ENCODE assay signal across 6 worm cellular contexts in genomic region chrV:446988-447387, ce11.
A peak's percentile ranks its signal among the peaks of the same experiment; 100 is the strongest.
TF ChIP-seq lines count a peak whose summit lies in the region.

No protein-coding gene starts in this region.

TF ChIP-seq in whole organism, L1 larva, 84 proteins besides CTCF, POLR2A, EP300 and RAD21:
- peak; percentile 8 for TF ChIP-seq nhr-85 (tag; lab: Kevin White, UChicago)
- TF ChIP-seq elt-3 (tag; optimal IDR thresholded peaks at IDR 0.05; lab: Kevin White, UChicago) = no peak

TF ChIP-seq in whole organism, L4 larva, 104 proteins besides CTCF, POLR2A, EP300 and RAD21:
- TF ChIP-seq ceh-20 (GFP tag; IDR thresholded peaks at IDR 0.05; lab: Robert Waterston, UW) = no peak
- TF ChIP-seq unc-62 (GFP tag; optimal IDR thresholded peaks at IDR 0.05 in 1 of 2; lab: Kevin White, UChicago) = peak in 1 of 2 experiments; percentile 27
- no peak for TF ChIP-seq unc-62 (tag; optimal IDR thresholded peaks at IDR 0.05; lab: Kevin White, UChicago)
- peak; percentile 58 for TF ChIP-seq set-16 (GFP tag; IDR thresholded peaks at IDR 0.05; lab: Robert Waterston, UW)
- TF ChIP-seq mxl-2 (GFP tag; conservative IDR thresholded peaks at IDR 0.05; lab: Robert Waterston, UW) = no peak
- TF ChIP-seq F44E2.7 (GFP tag; IDR thresholded peaks at IDR 0.05; lab: Robert Waterston, UW) = 0 out of 2 replicates have a peak, but pooled peaks have one; percentile 9

TF ChIP-seq in whole organism, early embryonic, 17 proteins besides CTCF, POLR2A, EP300 and RAD21:
- TF ChIP-seq F13C5.2 (tag; optimal IDR thresholded peaks at IDR 0.05; lab: Kevin White, UChicago) (no peak), hmbx-1 (tag; optimal IDR thresholded peaks at IDR 0.05; lab: Kevin White, UChicago) (no peak), hmg-4 (GFP tag; optimal IDR thresholded peaks at IDR 0.05; lab: Kevin White, UChicago) (peak; percentile 23), scrt-1 (GFP tag; IDR thresholded peaks at IDR 0.05; lab: Robert Waterston, UW) (no peak), hnd-1 (tag; optimal IDR thresholded peaks at IDR 0.05; lab: Kevin White, UChicago) (no peak), aly-1 (tag; optimal IDR thresholded peaks at IDR 0.05; lab: Kevin White, UChicago) (no peak), sea-1 (GFP tag; conservative IDR thresholded peaks at IDR 0.05; lab: Robert Waterston, UW) (no peak), tbx-11 (GFP tag; IDR thresholded peaks at IDR 0.05; lab: Robert Waterston, UW) (no peak), pes-1 (GFP tag; IDR thresholded peaks at IDR 0.05; lab: Robert Waterston, UW) (no peak)

TF ChIP-seq in whole organism, late embryonic, 69 proteins besides CTCF, POLR2A, EP300 and RAD21:
- no peak for TF ChIP-seq ahr-1 (tag; optimal IDR thresholded peaks at IDR 0.05; lab: Kevin White, UChicago)
- TF ChIP-seq ceh-9 (tag; optimal IDR thresholded peaks at IDR 0.05; lab: Kevin White, UChicago) = no peak
- TF ChIP-seq K02D7.2 (tag; optimal IDR thresholded peaks at IDR 0.05; lab: Kevin White, UChicago) = no peak
- no peak for TF ChIP-seq C38D4.7 (GFP tag; optimal IDR thresholded peaks at IDR 0.05; lab: Kevin White, UChicago)
- no peak for TF ChIP-seq ceh-34 (tag; optimal IDR thresholded peaks at IDR 0.05; lab: Kevin White, UChicago)
- peak; percentile 18 for TF ChIP-seq hlh-6 (tag; optimal IDR thresholded peaks at IDR 0.05; lab: Kevin White, UChicago)
- peak; percentile 6 for TF ChIP-seq dmd-4 (tag; optimal IDR thresholded peaks at IDR 0.05; lab: Kevin White, UChicago; ENCODE audit: borderline replicate concordance)
- TF ChIP-seq Y22D7AL.16 (tag; optimal IDR thresholded peaks at IDR 0.05; lab: Kevin White, UChicago) = no peak
- TF ChIP-seq ceh-45 (GFP tag; IDR thresholded peaks at IDR 0.05; lab: Robert Waterston, UW) = no peak
- no peak for TF ChIP-seq ceh-22 (tag; optimal IDR thresholded peaks at IDR 0.05; lab: Kevin White, UChicago)
- no peak for TF ChIP-seq hlh-30 (tag; optimal IDR thresholded peaks at IDR 0.05; lab: Kevin White, UChicago; ENCODE audit: insufficient read depth)
- TF ChIP-seq ceh-31 (tag; optimal IDR thresholded peaks at IDR 0.05; lab: Kevin White, UChicago) = no peak
- TF ChIP-seq fkh-6 (tag; optimal IDR thresholded peaks at IDR 0.05; lab: Kevin White, UChicago) = no peak
- TF ChIP-seq sdc-2 (tag; optimal IDR thresholded peaks at IDR 0.05; lab: Kevin White, UChicago) = peak; percentile 20
- TF ChIP-seq che-1 (tag; optimal IDR thresholded peaks at IDR 0.05; lab: Kevin White, UChicago) = no peak
- TF ChIP-seq zip-5 (tag; optimal IDR thresholded peaks at IDR 0.05; lab: Kevin White, UChicago) = no peak
- TF ChIP-seq ceh-14 (tag; optimal IDR thresholded peaks at IDR 0.05; lab: Kevin White, UChicago) = no peak
- TF ChIP-seq pros-1 (tag; optimal IDR thresholded peaks at IDR 0.05; lab: Kevin White, UChicago) = no peak
- TF ChIP-seq fkh-10 (GFP tag; optimal IDR thresholded peaks at IDR 0.05; lab: Kevin White, UChicago) = no peak
TF ChIP-seq in whole organism, late embryonic: peak in this region for 3.

TF ChIP-seq in whole organism, midembryonic, 9 proteins besides CTCF, POLR2A, EP300 and RAD21:
- TF ChIP-seq tab-1 (GFP tag; IDR thresholded peaks at IDR 0.05; lab: Robert Waterston, UW) = 0 out of 2 replicates have a peak, but pooled peaks have one; percentile 40
- TF ChIP-seq flt-1 (GFP tag; IDR thresholded peaks at IDR 0.05; lab: Robert Waterston, UW) = 0 out of 2 replicates have a peak, but pooled peaks have one; percentile 32
- TF ChIP-seq klf-2 (GFP tag; conservative IDR thresholded peaks at IDR 0.05; lab: Robert Waterston, UW) = no peak

TF ChIP-seq in whole organism, young adult, 124 proteins besides CTCF, POLR2A, EP300 and RAD21:
- TF ChIP-seq madf-10 (tag; optimal IDR thresholded peaks at IDR 0.05; lab: Kevin White, UChicago) (no peak), zfh-2 (GFP tag; conservative IDR thresholded peaks at IDR 0.05; lab: Robert Waterston, UW) (peak; percentile 72), lin-26 (GFP tag; IDR thresholded peaks at IDR 0.05; lab: Robert Waterston, UW) (0 out of 2 replicates have a peak, but pooled peaks have one; percentile 39)
